Fruit fly (Drosophila melanogaster) whole organism, embryonic: ENCODE data around the gene Adgf-C.
A peak's percentile ranks its signal among the peaks of the same experiment; 100 is the strongest.

Experiments
- Aef1 ChIP-seq: fragments of 200-800 bp; sonication (Bioruptor generic); IDR thresholded peaks from 3 replicates; pipeline ENCODE4 v1.3.6; 2022; ENCODE audit warnings: missing biosample characterization, missing genetic modification characterization
- B-H1 ChIP-seq: fragments of 200-800 bp; sonication (Bioruptor generic); IDR thresholded peaks from 3 replicates; pipeline ENCODE4 v1.3.6; 2022; ENCODE audit warnings: missing biosample characterization, missing genetic modification characterization
- Bteb2 ChIP-seq: fragments of 200-800 bp; sonication (Bioruptor generic); optimal IDR thresholded peaks from 2 replicates; lab custom pipeline; 2016; ENCODE audit warnings: missing biosample characterization, missing genetic modification characterization
- CG10543 ChIP-seq: fragments of 200-800 bp; sonication (Bioruptor generic); optimal IDR thresholded peaks from 3 replicates; lab custom pipeline; 2017; ENCODE audit warnings: missing biosample characterization, mild to moderate bottlenecking, missing genetic modification characterization, moderate library complexity
- CG11093 ChIP-seq: fragments of 200-800 bp; sonication (Bioruptor generic); IDR thresholded peaks from 3 replicates; pipeline ENCODE4 v1.3.6; 2022; ENCODE audit warnings: missing biosample characterization, missing genetic modification characterization
- CG11456 ChIP-seq: fragments of 200-800 bp; sonication (Bioruptor generic); IDR thresholded peaks from 3 replicates; pipeline ENCODE4 v1.3.6; 2022; ENCODE audit warnings: missing biosample characterization, missing genetic modification characterization
- CG12219 ChIP-seq: fragments of 200-800 bp; sonication (Bioruptor generic); optimal IDR thresholded peaks from 3 replicates; lab custom pipeline; 2018; ENCODE audit warnings: missing biosample characterization, mild to moderate bottlenecking, missing genetic modification characterization
- CG12942 ChIP-seq: fragments of 200-800 bp; sonication (Bioruptor generic); optimal IDR thresholded peaks from 3 replicates; lab custom pipeline; 2016; ENCODE audit warnings: missing biosample characterization, missing genetic modification characterization
- CG13296 ChIP-seq: fragments of 200-800 bp; sonication (Bioruptor generic); optimal IDR thresholded peaks from 3 replicates; lab custom pipeline; 2018; ENCODE audit warnings: missing biosample characterization, mild to moderate bottlenecking, missing genetic modification characterization
- CG13775 ChIP-seq: fragments of 200-800 bp; sonication (Bioruptor generic); optimal IDR thresholded peaks from 3 replicates; lab custom pipeline; 2017; ENCODE audit warnings: missing biosample characterization, mild to moderate bottlenecking, missing genetic modification characterization
- CG14014 ChIP-seq: fragments of 200-800 bp; sonication (Bioruptor generic); IDR thresholded peaks from 2 replicates; pipeline ENCODE4 v1.3.6; 2022; ENCODE audit warnings: missing biosample characterization, missing genetic modification characterization
- CG14710 ChIP-seq: fragments of 200-800 bp; sonication (Bioruptor generic); optimal IDR thresholded peaks from 3 replicates; lab custom pipeline; 2019; ENCODE audit warnings: missing biosample characterization, mild to moderate bottlenecking, missing genetic modification characterization, moderate library complexity
- CG17385 ChIP-seq: fragments of 200-800 bp; sonication (Bioruptor generic); optimal IDR thresholded peaks from 3 replicates; lab custom pipeline; 2018; ENCODE audit warnings: missing biosample characterization, mild to moderate bottlenecking, missing genetic modification characterization
- CG2712 ChIP-seq: fragments of 200-800 bp; optimal IDR thresholded peaks from 3 replicates; lab custom pipeline; 2019; ENCODE audit warnings: missing biosample characterization, mild to moderate bottlenecking, missing genetic modification characterization, moderate library complexity
- CG32532 ChIP-seq: fragments of 200-800 bp; sonication (Bioruptor generic); IDR thresholded peaks from 2 replicates; pipeline ENCODE4 v1.3.6; 2022; ENCODE audit warnings: missing biosample characterization, missing genetic modification characterization
- CG4328 ChIP-seq: fragments of 200-800 bp; sonication (Bioruptor generic); optimal IDR thresholded peaks from 3 replicates; lab custom pipeline; 2017; ENCODE audit warnings: missing biosample characterization, missing genetic modification reagents, missing genetic modification characterization
- CG4424 ChIP-seq: fragments of 200-800 bp; sonication (Bioruptor generic); optimal IDR thresholded peaks from 3 replicates; lab custom pipeline; 2016; ENCODE audit warnings: missing biosample characterization, missing genetic modification characterization
- CG4820 ChIP-seq: fragments of 200-800 bp; sonication (Bioruptor generic); optimal IDR thresholded peaks from 3 replicates; lab custom pipeline; 2016; ENCODE audit warnings: missing biosample characterization, missing genetic modification characterization
- CG4854 ChIP-seq: fragments of 200-800 bp; sonication (Bioruptor generic); optimal IDR thresholded peaks from 2 replicates; lab custom pipeline; 2016; ENCODE audit warnings: missing biosample characterization, missing genetic modification characterization, inconsistent platforms
- CG7372 ChIP-seq: fragments of 200-800 bp; sonication (Bioruptor generic); IDR thresholded peaks from 2 replicates; pipeline ENCODE4 v1.3.6; 2022; ENCODE audit warnings: missing biosample characterization, missing genetic modification characterization
- CG8290 ChIP-seq, 3 experiments: fragments of 200-800 bp; sonication (Bioruptor generic); optimal IDR thresholded peaks; 2 replicates each; lab custom pipeline; 2016 to 2019; ENCODE audit warnings: missing biosample characterization in 3 of 3, missing genetic modification characterization in 3 of 3, mild to moderate bottlenecking in 2 of 3, moderate library complexity in 1 of 3
- Fer3 ChIP-seq: fragments of 200-800 bp; sonication (Bioruptor generic); optimal IDR thresholded peaks from 2 replicates; lab custom pipeline; 2018; ENCODE audit warnings: missing biosample characterization, mild to moderate bottlenecking, missing genetic modification characterization, moderate library complexity
- Hmr ChIP-seq: fragments of 200-800 bp; sonication (Bioruptor generic); optimal IDR thresholded peaks from 3 replicates; lab custom pipeline; 2017; ENCODE audit warnings: mild to moderate bottlenecking, missing biosample characterization, missing genetic modification reagents, missing genetic modification characterization
- Hsf ChIP-seq: fragments of 200-800 bp; sonication (Bioruptor generic); optimal IDR thresholded peaks from 3 replicates; lab custom pipeline; 2016; ENCODE audit warnings: missing biosample characterization, missing genetic modification characterization
- Lhr ChIP-seq: fragments of 200-800 bp; sonication (Bioruptor generic); optimal IDR thresholded peaks from 3 replicates; lab custom pipeline; 2017; ENCODE audit warnings: mild to moderate bottlenecking, missing biosample characterization, missing genetic modification reagents, missing genetic modification characterization
- Meics ChIP-seq: fragments of 200-800 bp; sonication (Bioruptor generic); optimal IDR thresholded peaks from 2 replicates; lab custom pipeline; 2017; ENCODE audit warnings: missing biosample characterization, mild to moderate bottlenecking, missing genetic modification characterization
- Mes4 ChIP-seq: fragments of 200-800 bp; sonication (Bioruptor generic); optimal IDR thresholded peaks from 2 replicates; lab custom pipeline; 2016; ENCODE audit warnings: missing biosample characterization, missing genetic modification characterization
- NC2β ChIP-seq: fragments of 200-800 bp; sonication (Bioruptor generic); optimal IDR thresholded peaks from 2 replicates; lab custom pipeline; 2016; ENCODE audit warnings: missing biosample characterization, missing genetic modification characterization
- Rfx ChIP-seq: fragments of 200-800 bp; sonication (Bioruptor generic); IDR thresholded peaks from 2 replicates; pipeline ENCODE4 v1.3.6; 2022; ENCODE audit warnings: missing biosample characterization, missing genetic modification characterization
- Trl ChIP-seq, 3 experiments: fragments of >200 bp in 2 of 3; fragments of 200-800 bp in 1 of 3; sonication (Bioruptor generic) in 1 of 3; optimal IDR thresholded peaks; 2 replicates in 1 of 3; 3 replicates in 2 of 3; lab custom pipeline; 2016 to 2017; ENCODE audit warnings: missing biosample characterization in 1 of 3, missing genetic modification characterization in 1 of 3
- Vsx1 ChIP-seq: fragments of 200-800 bp; sonication (Bioruptor generic); optimal IDR thresholded peaks from 2 replicates; lab custom pipeline; 2017; ENCODE audit warnings: missing biosample characterization, mild to moderate bottlenecking, missing genetic modification characterization, missing genetic modification reagents
- YL-1 ChIP-seq: fragments of 200-800 bp; sonication (Bioruptor generic); optimal IDR thresholded peaks from 3 replicates; lab custom pipeline; 2017; ENCODE audit warnings: missing biosample characterization, mild to moderate bottlenecking, missing genetic modification characterization
- bcd ChIP-seq: fragments of 200-800 bp; sonication (Bioruptor generic); optimal IDR thresholded peaks from 2 replicates; lab custom pipeline; 2017; ENCODE audit warnings: missing biosample characterization, mild to moderate bottlenecking, missing genetic modification characterization
- btn ChIP-seq: fragments of 200-800 bp; sonication (Bioruptor generic); optimal IDR thresholded peaks from 2 replicates; lab custom pipeline; 2016; ENCODE audit warnings: missing biosample characterization, missing genetic modification characterization
- fd96Cb ChIP-seq: fragments of 200-800 bp; sonication (Bioruptor generic); optimal IDR thresholded peaks from 2 replicates; lab custom pipeline; 2018; ENCODE audit warnings: missing biosample characterization, mild to moderate bottlenecking, missing genetic modification characterization, moderate library complexity
- ftz-f1 ChIP-seq: fragments of 200-800 bp; sonication (Bioruptor generic); optimal IDR thresholded peaks from 2 replicates; lab custom pipeline; 2016; ENCODE audit warnings: missing biosample characterization, missing genetic modification characterization
- ind ChIP-seq: fragments of 200-800 bp; sonication (Bioruptor generic); optimal IDR thresholded peaks from 3 replicates; lab custom pipeline; 2016; ENCODE audit warnings: missing biosample characterization, missing genetic modification characterization
- jumu ChIP-seq: fragments of 200-800 bp; sonication (Bioruptor generic); optimal IDR thresholded peaks from 3 replicates; lab custom pipeline; 2016; ENCODE audit warnings: missing biosample characterization, missing genetic modification characterization
- lmd ChIP-seq: fragments of 200-800 bp; sonication (Bioruptor generic); IDR thresholded peaks from 2 replicates; pipeline ENCODE4 v1.3.6; 2022; ENCODE audit warnings: missing biosample characterization, missing genetic modification characterization
- nerfin-2 ChIP-seq: fragments of 200-800 bp; sonication (Bioruptor generic); IDR thresholded peaks from 2 replicates; pipeline ENCODE4 v1.3.6; 2022; ENCODE audit warnings: missing biosample characterization, missing genetic modification characterization; ENCODE audit not compliant: partially characterized antibody
- odd ChIP-seq: fragments of 200-800 bp; sonication (Bioruptor generic); optimal IDR thresholded peaks from 2 replicates; lab custom pipeline; 2017; ENCODE audit warnings: missing biosample characterization, mild to moderate bottlenecking, missing genetic modification characterization
- p53 ChIP-seq: fragments of 200-800 bp; sonication (Bioruptor generic); optimal IDR thresholded peaks from 2 replicates; lab custom pipeline; 2016; ENCODE audit warnings: missing biosample characterization, missing genetic modification characterization
- psq ChIP-seq: fragments of 200-800 bp; sonication (Bioruptor generic); optimal IDR thresholded peaks from 2 replicates; lab custom pipeline; 2017; ENCODE audit warnings: missing biosample characterization, missing genetic modification characterization
- rib ChIP-seq: fragments of 200-800 bp; sonication (Bioruptor generic); IDR thresholded peaks from 2 replicates; pipeline ENCODE4 v1.3.6; 2022; ENCODE audit warnings: missing biosample characterization, missing genetic modification characterization
- row ChIP-seq: fragments of 200-800 bp; sonication (Bioruptor generic); IDR thresholded peaks from 3 replicates; pipeline ENCODE4 v1.3.6; 2022; ENCODE audit warnings: missing biosample characterization, missing genetic modification characterization
- stwl ChIP-seq: fragments of 200-800 bp; sonication (Bioruptor generic); optimal IDR thresholded peaks from 3 replicates; lab custom pipeline; 2018; ENCODE audit warnings: missing biosample characterization, mild to moderate bottlenecking, missing genetic modification characterization, moderate library complexity
- tll ChIP-seq, 2 experiments: fragments of 200-800 bp in 1 of 2; fragments of >200 bp in 1 of 2; sonication (Bioruptor generic) in 1 of 2; optimal IDR thresholded peaks; 2 replicates each; lab custom pipeline; 2017 to 2019; ENCODE audit warnings: missing biosample characterization in 2 of 2, missing genetic modification characterization in 2 of 2, mild to moderate bottlenecking in 1 of 2, moderate library complexity in 1 of 2
- vfl ChIP-seq: fragments of 200-800 bp; sonication (Bioruptor generic); optimal IDR thresholded peaks from 2 replicates; lab custom pipeline; 2016; ENCODE audit warnings: missing biosample characterization, missing genetic modification characterization
- zen2 ChIP-seq: fragments of 200-800 bp; sonication (Bioruptor generic); IDR thresholded peaks from 3 replicates; pipeline ENCODE4 v1.3.6; 2022; ENCODE audit warnings: missing biosample characterization, missing genetic modification characterization; ENCODE audit not compliant: partially characterized antibody

Gene Adgf-C

dm6 chr3R:13715012-13715673 lies 8.6 kb downstream of the Adgf-C start, which contains the start of gene kmr (continued):
- TF ChIP-seq CG10543 (GFP tag; lab: Kevin White, UChicago) (peak; percentile 86), CG2712 (tag; lab: Kevin White, UChicago) (no peak), CG12219 (GFP tag; lab: Kevin White, UChicago) (peak; percentile 57), vfl (GFP tag; lab: Kevin White, UChicago) (peak; percentile 9), Bteb2 (GFP tag; lab: Kevin White, UChicago) (no peak), row (GFP tag; lab: Robert Waterston, UW) (no peak; the same call in 2 of the 3 replicates), CG14710 (tag; lab: Kevin White, UChicago) (no peak), Rfx (GFP tag; lab: Robert Waterston, UW) (no peak; the same call in 1 of the 2 replicates), CG13296 (GFP tag; lab: Kevin White, UChicago) (peak; percentile 56), tll (GFP tag; optimal IDR thresholded peaks at IDR 0.05; lab: Kevin White, UChicago) (no peak), CG11093 (GFP tag; lab: Robert Waterston, UW) (no peak), fd96Cb (tag; lab: Kevin White, UChicago) (no peak), odd (peak; percentile 50), CG4854 (GFP tag; lab: Kevin White, UChicago) (peak; percentile 36), zen2 (GFP tag; lab: Robert Waterston, UW) (no peak), Trl (optimal IDR thresholded peaks at IDR 0.05; lab: Kevin White, UChicago) (no peak), Trl (GFP tag; optimal IDR thresholded peaks at IDR 0.05; lab: Kevin White, UChicago) (peak; percentile 42), NC2β (GFP tag; lab: Kevin White, UChicago) (peak; percentile 38), Aef1 (no peak), CG4424 (GFP tag; lab: Kevin White, UChicago) (no peak), CG14014 (GFP tag; lab: Robert Waterston, UW) (peak; percentile 48; the same call in 1 of the 2 replicates), CG32532 (GFP tag; lab: Robert Waterston, UW) (no peak), p53 (GFP tag; lab: Kevin White, UChicago) (no peak), YL-1 (GFP tag; lab: Kevin White, UChicago) (no peak), CG13775 (GFP tag; lab: Kevin White, UChicago) (no peak), CG4820 (GFP tag; lab: Kevin White, UChicago) (no peak), ftz-f1 (GFP tag; lab: Kevin White, UChicago) (peak; percentile 29), Vsx1 (GFP tag; lab: Kevin White, UChicago) (peak; percentile 21), B-H1 (no peak; the same call in 2 of the 3 replicates), bcd (GFP tag; lab: Kevin White, UChicago) (no peak), rib (no peak), Meics (GFP tag; lab: Kevin White, UChicago) (peak; percentile 27), Mes4 (GFP tag; lab: Kevin White, UChicago) (no peak), CG4328 (GFP tag; lab: Kevin White, UChicago) (no peak), ind (GFP tag; lab: Kevin White, UChicago) (no peak), CG11456 (GFP tag; lab: Robert Waterston, UW) (no peak), lmd (GFP tag; lab: Robert Waterston, UW) (no peak), Hsf (no peak), Fer3 (tag; lab: Kevin White, UChicago) (peak; percentile 31), CG7372 (GFP tag; lab: Robert Waterston, UW) (peak; percentile 18; the same call in 1 of the 2 replicates), CG8290 (GFP tag; optimal IDR thresholded peaks at IDR 0.05; lab: Kevin White, UChicago) (no peak), CG8290 (tag; optimal IDR thresholded peaks at IDR 0.05; lab: Kevin White, UChicago) (peak in 1 of 2 experiments; percentile 43), CG17385 (GFP tag; lab: Kevin White, UChicago) (peak; percentile 21), Lhr (GFP tag; lab: Kevin White, UChicago) (no peak), CG12942 (GFP tag; lab: Kevin White, UChicago) (no peak), Hmr (GFP tag; lab: Kevin White, UChicago) (peak; percentile 32), stwl (tag; lab: Kevin White, UChicago) (peak; percentile 8), jumu (no peak), btn (GFP tag; lab: Kevin White, UChicago) (no peak), psq (GFP tag; lab: Kevin White, UChicago) (no peak), nerfin-2 (GFP tag; lab: Robert Waterston, UW) (peak; percentile 14; the same call in 1 of the 2 replicates)
